Worm (Caenorhabditis elegans) whole organism, L4/young adult: ENCODE measurements around the gene cyp-14A3.

Experiments used
- W03F9.2 ChIP-seq: fragments of 150-350 bp; optimal IDR thresholded peaks from 2 replicates; lab custom pipeline; 2014; ENCODE audit warnings: missing biosample characterization, missing genetic modification characterization
- dao-5 ChIP-seq: sonication (generic microtip); optimal IDR thresholded peaks from 2 replicates; lab custom pipeline; 2016; ENCODE audit warnings: missing genotype, missing genetic modification characterization, moderate library complexity, missing compliant biosample characterization
- him-1 ChIP-seq: sonication (generic microtip); optimal IDR thresholded peaks from 2 replicates; lab custom pipeline; 2016; ENCODE audit warnings: missing genotype, missing genetic modification reagents, missing genetic modification characterization, missing compliant biosample characterization

Gene cyp-14A3

DNA sequence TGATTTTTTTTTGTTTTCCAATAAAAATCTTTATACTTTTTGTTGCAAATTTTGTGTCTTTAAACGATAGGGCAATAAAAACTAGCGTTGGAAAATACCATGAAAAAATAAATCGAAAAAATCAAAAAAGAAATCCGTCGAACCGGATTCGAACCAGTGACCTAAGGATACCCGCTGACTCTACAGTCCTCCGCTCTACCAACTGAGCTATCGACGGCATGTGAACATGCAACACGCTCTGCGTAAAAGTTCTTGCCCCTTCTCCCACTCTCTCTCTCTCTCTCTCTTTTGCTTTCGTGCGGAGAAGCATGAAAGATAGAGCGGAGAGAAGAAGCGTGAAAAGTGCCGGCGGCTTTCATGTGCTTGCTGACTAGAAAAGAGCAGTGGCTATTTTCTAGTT is 9.5 kb downstream of the cyp-14A3 start:
- TF ChIP-seq dao-5 (tag; lab: Kevin White, UChicago) (peak; percentile 77), him-1 (tag; lab: Kevin White, UChicago) (peak; percentile 68), W03F9.2 (tag; lab: Kevin White, UChicago) (no peak)

DNA sequence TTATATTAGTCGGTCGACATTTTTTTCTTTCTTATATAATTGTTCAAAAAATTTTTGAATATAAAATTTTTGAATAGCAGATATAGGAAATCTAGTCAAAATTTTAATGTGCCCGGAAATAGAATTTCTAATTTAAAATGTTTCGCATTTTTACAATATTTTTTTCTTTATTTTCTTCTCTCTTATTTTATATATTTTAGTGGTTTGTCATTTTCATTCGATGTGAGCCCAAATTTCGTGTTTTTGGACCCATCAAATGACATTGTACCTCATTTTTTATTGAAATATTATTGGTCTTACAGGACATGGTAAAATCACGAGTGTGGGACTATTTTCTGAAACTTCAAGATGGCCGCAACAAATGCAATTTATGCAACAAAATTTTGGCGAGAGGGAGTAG is 11.8 kb downstream of the cyp-14A3 start, which contains the start of gene K09A11.1:
Gene K09A11.1 (plus strand): TSS at position 301 of the 400 bp plus-strand sequence.
- TF ChIP-seq dao-5 (tag; lab: Kevin White, UChicago) (no peak), him-1 (tag; lab: Kevin White, UChicago) (no peak), W03F9.2 (tag; lab: Kevin White, UChicago) (no peak)

DNA sequence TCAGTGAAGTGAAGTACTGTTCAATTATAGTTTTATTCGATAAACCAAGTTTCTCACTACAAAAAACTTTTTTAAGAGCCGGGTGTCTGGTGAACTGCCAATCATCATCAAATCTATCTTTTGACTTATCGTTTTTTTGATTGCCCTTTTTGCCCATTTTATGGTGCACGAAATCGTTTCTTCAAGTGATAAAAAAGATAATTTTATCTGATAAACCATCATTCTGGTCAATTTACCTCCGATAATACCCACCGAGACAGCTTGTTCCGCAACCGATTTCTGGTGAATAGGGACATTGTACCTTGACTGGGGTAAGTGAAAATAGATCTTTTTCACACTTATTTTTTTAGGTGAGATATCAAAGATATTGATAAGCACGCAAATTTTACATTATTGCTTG is 16.4 kb downstream of the cyp-14A3 start, which contains the start of gene K08H2.10:
Gene K08H2.10 (plus strand): TSS at position 230 of the 400 bp plus-strand sequence.
- TF ChIP-seq him-1 (tag; lab: Kevin White, UChicago) (no peak), dao-5 (tag; lab: Kevin White, UChicago) (no peak), W03F9.2 (tag; lab: Kevin White, UChicago) (no peak)

DNA sequence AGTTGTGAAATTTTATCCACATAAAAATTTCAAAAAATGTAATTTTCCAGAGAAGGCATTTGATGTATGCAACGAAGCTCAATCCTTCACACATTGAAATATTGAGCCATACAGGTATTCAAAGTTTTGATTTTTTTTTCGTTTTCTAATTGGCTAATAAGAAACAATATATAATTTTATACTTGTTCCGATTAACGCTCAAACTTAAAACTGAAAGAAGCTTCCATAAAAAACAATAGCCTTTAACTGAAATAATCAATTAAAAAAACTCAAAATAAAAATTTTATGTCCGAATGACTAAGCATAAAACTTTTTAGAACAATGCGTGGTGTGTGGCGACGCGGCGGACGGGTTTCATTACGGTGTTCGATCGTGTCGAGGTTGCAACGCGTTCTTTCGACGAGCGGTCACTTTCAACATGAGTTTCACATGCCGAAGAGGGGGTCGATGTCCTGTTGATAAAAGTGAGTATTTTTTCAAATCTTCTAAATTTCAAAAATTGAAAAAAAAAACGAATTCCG is 22.0 kb downstream of the cyp-14A3 start, which contains the start of gene nhr-32:
Gene nhr-32 (plus strand): TSS at position 51 of the 521 bp plus-strand sequence.
- no peak for TF ChIP-seq W03F9.2 (tag; lab: Kevin White, UChicago)
- TF ChIP-seq dao-5 (tag; lab: Kevin White, UChicago) = no peak
- TF ChIP-seq him-1 (tag; lab: Kevin White, UChicago) = no peak

DNA sequence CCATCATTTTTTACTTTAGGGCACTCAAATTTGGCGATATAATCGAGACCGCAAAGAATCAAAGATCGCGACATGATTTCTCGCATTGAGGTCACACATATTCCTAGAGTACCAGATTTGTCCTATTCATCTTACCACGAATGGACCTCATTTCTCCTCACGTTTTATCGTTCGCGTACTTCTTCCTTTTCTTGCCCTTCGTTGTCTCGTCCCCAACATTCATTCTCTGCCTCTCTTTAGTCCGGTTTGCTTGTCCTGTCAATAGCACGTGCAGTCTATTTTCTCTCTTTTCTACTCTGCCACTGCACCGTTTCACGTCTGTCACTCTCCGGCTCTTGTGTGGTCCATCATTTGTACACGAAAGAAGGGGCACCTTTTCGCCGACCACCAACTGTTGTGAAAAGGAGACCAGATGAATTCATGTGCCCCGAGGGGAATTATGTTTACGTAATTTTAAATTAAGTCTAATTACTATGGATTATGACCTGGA is 22.6 kb downstream of the cyp-14A3 start:
- TF ChIP-seq him-1 (tag; lab: Kevin White, UChicago) (no peak), W03F9.2 (tag; lab: Kevin White, UChicago) (no peak), dao-5 (tag; lab: Kevin White, UChicago) (no peak)

ce11 chrX:13250163-13250562 is 23.8 kb downstream of the cyp-14A3 start:
- TF ChIP-seq him-1 (tag; lab: Kevin White, UChicago) (no peak), dao-5 (tag; lab: Kevin White, UChicago) (no peak)

DNA sequence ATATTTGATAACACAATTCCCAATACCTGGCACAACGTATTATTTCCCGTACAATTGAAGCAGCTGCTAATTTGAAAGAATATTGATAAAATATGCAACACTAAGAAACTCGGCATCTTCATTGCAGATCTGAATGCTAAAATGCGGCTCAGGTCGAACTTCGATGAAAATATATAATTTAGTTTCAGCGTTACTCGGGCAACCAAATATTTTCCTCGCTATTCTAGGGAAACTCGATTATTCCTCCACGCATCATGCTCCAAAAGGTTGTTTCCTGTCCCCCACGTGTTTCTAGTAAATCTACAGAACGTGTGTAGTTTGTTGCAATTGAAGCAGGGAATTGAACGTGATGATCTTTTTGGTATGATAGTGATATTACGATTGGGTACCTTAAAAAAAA is 24.9 kb downstream of the cyp-14A3 start:
- TF ChIP-seq him-1 (tag; lab: Kevin White, UChicago) (no peak), W03F9.2 (tag; lab: Kevin White, UChicago) (no peak), dao-5 (tag; lab: Kevin White, UChicago) (no peak)

- TF ChIP-seq W03F9.2 (tag; lab: Kevin White, UChicago) = no peak
- TF ChIP-seq dao-5 (tag; lab: Kevin White, UChicago) = no peak
- TF ChIP-seq him-1 (tag; lab: Kevin White, UChicago) = no peak
Observed at ce11 chrX:13248265-13248664, 25.7 kb downstream of the cyp-14A3 start, which contains the start of gene K08H2.7. K08H2.7 (minus strand) TSS chrX:13248437.

- TF ChIP-seq dao-5 (tag; lab: Kevin White, UChicago) (no peak), W03F9.2 (tag; lab: Kevin White, UChicago) (no peak), him-1 (tag; lab: Kevin White, UChicago) (no peak)
Observed at ce11 chrX:13247614-13248013, 26.4 kb downstream of the cyp-14A3 start.

DNA sequence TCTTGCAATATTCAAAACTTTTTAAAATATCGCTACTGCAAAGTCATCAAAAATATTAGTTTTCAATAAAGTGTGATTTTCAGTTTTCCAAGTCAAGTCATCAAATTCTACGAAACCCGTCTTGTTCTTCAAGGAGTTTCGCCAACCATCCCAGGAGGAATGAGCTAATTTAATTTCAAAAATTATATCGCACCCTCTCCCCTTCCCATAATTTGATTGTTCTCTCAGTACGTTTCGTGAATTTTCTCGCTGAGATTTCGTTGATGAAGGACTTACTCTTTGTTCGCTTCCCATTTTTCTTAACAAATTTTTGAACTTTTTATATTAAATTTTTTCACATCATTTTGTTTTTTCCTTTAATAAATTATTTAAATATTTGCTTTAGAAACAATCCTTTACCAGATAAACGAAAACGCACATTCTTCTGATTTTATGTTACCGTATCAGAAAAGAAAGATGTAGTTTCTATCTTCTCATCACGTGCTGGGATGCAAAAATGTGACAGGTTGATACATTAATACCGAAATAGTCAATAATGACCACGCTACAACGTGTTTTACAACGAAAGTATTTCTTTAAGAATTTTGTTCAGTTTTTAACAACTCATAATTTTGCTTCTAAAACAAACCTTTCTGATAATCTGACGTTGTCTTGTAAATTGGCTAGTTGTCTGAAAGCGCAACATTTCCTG is 27.2 kb downstream of the cyp-14A3 start:
- TF ChIP-seq him-1 (tag; lab: Kevin White, UChicago) (no peak), dao-5 (tag; lab: Kevin White, UChicago) (no peak), W03F9.2 (tag; lab: Kevin White, UChicago) (no peak)

- TF ChIP-seq W03F9.2 (tag; lab: Kevin White, UChicago) (no peak), him-1 (tag; lab: Kevin White, UChicago) (no peak), dao-5 (tag; lab: Kevin White, UChicago) (no peak)
Observed at ce11 chrX:13245090-13245489, 28.9 kb downstream of the cyp-14A3 start, which contains the start of gene hpl-1. hpl-1 (plus strand) TSS chrX:13245390.

ce11 chrX:13242231-13242630 is 31.8 kb downstream of the cyp-14A3 start, which contains the start of gene K08H2.5:
K08H2.5 (minus strand) TSS chrX:13242331.
- TF ChIP-seq him-1 (tag; lab: Kevin White, UChicago) = no peak
- TF ChIP-seq W03F9.2 (tag; lab: Kevin White, UChicago) = no peak
- TF ChIP-seq dao-5 (tag; lab: Kevin White, UChicago) = no peak

DNA sequence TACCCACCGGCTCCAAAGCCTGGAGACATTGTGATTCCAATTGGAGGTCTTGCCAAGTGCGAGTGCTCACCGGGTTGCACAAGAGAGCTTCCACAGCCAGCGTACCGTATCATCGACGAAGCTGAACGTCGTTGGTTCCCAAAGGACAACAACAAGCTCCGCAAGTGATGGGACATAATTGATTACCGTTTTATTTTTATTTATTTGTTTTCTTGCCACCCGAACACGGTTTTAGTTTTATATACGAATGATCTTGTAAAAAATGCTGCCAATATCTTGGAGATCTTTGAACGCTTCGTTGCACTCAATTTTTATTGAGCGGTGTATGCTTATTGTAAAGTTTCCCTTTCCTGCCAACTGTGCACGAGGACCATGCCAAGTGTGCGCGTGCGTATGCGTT is 35.8 kb downstream of the cyp-14A3 start, which contains the start of gene K08H2.4:
Gene K08H2.4 (plus strand): TSS at position 301 of the 400 bp plus-strand sequence.
- TF ChIP-seq dao-5 (tag; lab: Kevin White, UChicago) (no peak), W03F9.2 (tag; lab: Kevin White, UChicago) (no peak), him-1 (tag; lab: Kevin White, UChicago) (no peak)
